Worm (Caenorhabditis elegans): Measurements from ENCODE around the gene C31B8.12.
A peak's percentile ranks its signal among the peaks of the same experiment; 100 is the strongest.

C31B8.12 gene

ce11 chrV:2891927-2892326 lies 35.5 kb downstream of the C31B8.12 start, which contains the start of gene F37B4.15:
TSS of gene F37B4.15 (plus strand) at chrV:2892227.
- TF ChIP-seq ceh-16 (tag; optimal IDR thresholded peaks at IDR 0.05) (no peak), mdl-1 (tag; optimal IDR thresholded peaks at IDR 0.05) (no peak), nfya-1 (tag; optimal IDR thresholded peaks at IDR 0.05; ENCODE audit: insufficient read depth) (no peak), pha-4 (tag; optimal IDR thresholded peaks at IDR 0.05) (no peak), egl-27 (tag; optimal IDR thresholded peaks at IDR 0.05) (no peak), nhr-28 (tag; optimal IDR thresholded peaks at IDR 0.05) (no peak)

- no peak for TF ChIP-seq elt-1 (tag; optimal IDR thresholded peaks at IDR 0.05)
- TF ChIP-seq ceh-28 (tag; optimal IDR thresholded peaks at IDR 0.05): no peak
- no peak for TF ChIP-seq lsy-12 (tag; optimal IDR thresholded peaks at IDR 0.05)
- no peak for TF ChIP-seq nfya-1 (tag; optimal IDR thresholded peaks at IDR 0.05; ENCODE audit: insufficient read depth)
These were observed 38.8 kb downstream of the C31B8.12 start, which contains the start of gene srw-4 for ce11 chrV:2888681-2889080. TSS of gene srw-4 (minus strand) at chrV:2888781.

- no peak for TF ChIP-seq lsy-12 (tag; optimal IDR thresholded peaks at IDR 0.05)
- no peak for TF ChIP-seq mml-1 (tag; optimal IDR thresholded peaks at IDR 0.05)
- TF ChIP-seq ceh-16 (tag; optimal IDR thresholded peaks at IDR 0.05): no peak
- no peak for TF ChIP-seq lin-39 (tag; optimal IDR thresholded peaks at IDR 0.05)
- TF ChIP-seq jun-1 (tag; optimal IDR thresholded peaks at IDR 0.05): no peak
- TF ChIP-seq elt-3 (tag; optimal IDR thresholded peaks at IDR 0.05): no peak
These were observed 39.2 kb downstream of the C31B8.12 start for ce11 chrV:2888265-2888664.

- TF ChIP-seq hmg-11 (tag; optimal IDR thresholded peaks at IDR 0.05) (no peak), lin-39 (tag; optimal IDR thresholded peaks at IDR 0.05) (no peak), sea-2 (GFP tag; optimal IDR thresholded peaks at IDR 0.05) (no peak), mml-1 (tag; optimal IDR thresholded peaks at IDR 0.05) (no peak), nfya-1 (tag; optimal IDR thresholded peaks at IDR 0.05; ENCODE audit: insufficient read depth) (no peak), daf-12 (tag; optimal IDR thresholded peaks at IDR 0.05) (no peak), elt-2 (tag; optimal IDR thresholded peaks at IDR 0.05) (no peak), lin-15B (tag; optimal IDR thresholded peaks at IDR 0.05) (no peak), fkh-2 (tag; optimal IDR thresholded peaks at IDR 0.05) (no peak), eor-1 (tag; optimal IDR thresholded peaks at IDR 0.05) (no peak), tbx-2 (tag; optimal IDR thresholded peaks at IDR 0.05) (no peak), snpc-4 (tag; optimal IDR thresholded peaks at IDR 0.05) (no peak), ceh-9 (tag; optimal IDR thresholded peaks at IDR 0.05) (no peak), nhr-12 (tag; optimal IDR thresholded peaks at IDR 0.05) (no peak), nhr-67 (tag; optimal IDR thresholded peaks at IDR 0.05) (no peak), ztf-4 (tag; optimal IDR thresholded peaks at IDR 0.05) (no peak)
These were observed 43.0 kb downstream of the C31B8.12 start, which contains the start of gene sre-24 for ce11 chrV:2884411-2884810. TSS of gene sre-24 (plus strand) at chrV:2884711.

ce11 chrV:2883097-2883496 lies 44.4 kb downstream of the C31B8.12 start:
- no peak for TF ChIP-seq R02D3.7 (tag; optimal IDR thresholded peaks at IDR 0.05)
- no peak for TF ChIP-seq nhr-25 (tag; optimal IDR thresholded peaks at IDR 0.05)
- no peak for TF ChIP-seq unc-62 (GFP tag; optimal IDR thresholded peaks at IDR 0.05)

ce11 chrV:2881565-2881964 lies 45.9 kb downstream of the C31B8.12 start:
- TF ChIP-seq pqm-1 (tag; optimal IDR thresholded peaks at IDR 0.05) (peak; percentile 10), nhr-25 (tag; optimal IDR thresholded peaks at IDR 0.05) (no peak), unc-62 (GFP tag; optimal IDR thresholded peaks at IDR 0.05) (no peak), nhr-77 (tag; optimal IDR thresholded peaks at IDR 0.05) (no peak), elt-2 (tag; optimal IDR thresholded peaks at IDR 0.05) (peak; percentile 40), fkh-2 (tag; optimal IDR thresholded peaks at IDR 0.05) (no peak), nhr-67 (tag; optimal IDR thresholded peaks at IDR 0.05) (no peak)

ce11 chrV:2881016-2881415 lies 46.4 kb downstream of the C31B8.12 start, which contains the start of gene ifc-1:
TSS of gene ifc-1 (plus strand) at chrV:2881393.
- TF ChIP-seq ztf-4 (tag; optimal IDR thresholded peaks at IDR 0.05) (no peak), elt-2 (tag; optimal IDR thresholded peaks at IDR 0.05) (peak; percentile 57)
